Worm (Caenorhabditis elegans) whole organism, midembryonic: ENCODE data around the gene gop-3.
A peak's percentile ranks its signal among the peaks of the same experiment; 100 is the strongest.

Experiments
- T22C8.4 ChIP-seq: fragments of 200-800 bp; sonication (Bioruptor generic); IDR thresholded peaks from 2 replicates; pipeline ENCODE4 v1.3.6; 2022; ENCODE audit warnings: missing genetic modification characterization, missing compliant biosample characterization
- cog-1 ChIP-seq: sonication (generic microtip); optimal IDR thresholded peaks from 2 replicates; lab custom pipeline; 2016; ENCODE audit warnings: missing genetic modification characterization, missing compliant biosample characterization
- flt-1 ChIP-seq: fragments of 200-800 bp; sonication (Bioruptor generic); IDR thresholded peaks from 2 replicates; pipeline ENCODE4 v1.3.6; 2022; ENCODE audit warnings: missing genetic modification characterization, missing compliant biosample characterization
- klf-2 ChIP-seq: fragments of 200-800 bp; sonication (Bioruptor generic); conservative IDR thresholded peaks from 2 replicates; pipeline ENCODE4 v1.3.6; 2022; ENCODE audit warnings: missing genetic modification reagents, missing genetic modification characterization, missing compliant biosample characterization
- med-1 ChIP-seq: sonication (generic microtip); optimal IDR thresholded peaks from 2 replicates; lab custom pipeline; 2017; ENCODE audit warnings: missing genetic modification characterization, mild to moderate bottlenecking, missing compliant biosample characterization, antibody characterized with exemption, missing genetic modification reagents; ENCODE audit not compliant: insufficient read depth
- ref-1 ChIP-seq: fragments of 200-800 bp; sonication (Bioruptor generic); conservative IDR thresholded peaks from 2 replicates; pipeline ENCODE4 v1.3.6; 2022; ENCODE audit warnings: missing genetic modification reagents, missing genetic modification characterization, missing compliant biosample characterization
- tab-1 ChIP-seq: fragments of 200-800 bp; sonication (Bioruptor generic); IDR thresholded peaks from 2 replicates; pipeline ENCODE4 v1.3.6; 2022; ENCODE audit warnings: missing genetic modification characterization, missing compliant biosample characterization
- ztf-23 ChIP-seq: fragments of 200-800 bp; sonication (Bioruptor generic); IDR thresholded peaks from 2 replicates; pipeline ENCODE4 v1.3.6; 2022; ENCODE audit warnings: missing genetic modification reagents, missing genetic modification characterization, missing compliant biosample characterization
- ztf-29 ChIP-seq: fragments of 200-800 bp; sonication (Bioruptor generic); IDR thresholded peaks from 2 replicates; pipeline ENCODE4 v1.3.6; 2022; ENCODE audit warnings: missing genetic modification reagents, missing genetic modification characterization, missing compliant biosample characterization

gop-3 gene

DNA sequence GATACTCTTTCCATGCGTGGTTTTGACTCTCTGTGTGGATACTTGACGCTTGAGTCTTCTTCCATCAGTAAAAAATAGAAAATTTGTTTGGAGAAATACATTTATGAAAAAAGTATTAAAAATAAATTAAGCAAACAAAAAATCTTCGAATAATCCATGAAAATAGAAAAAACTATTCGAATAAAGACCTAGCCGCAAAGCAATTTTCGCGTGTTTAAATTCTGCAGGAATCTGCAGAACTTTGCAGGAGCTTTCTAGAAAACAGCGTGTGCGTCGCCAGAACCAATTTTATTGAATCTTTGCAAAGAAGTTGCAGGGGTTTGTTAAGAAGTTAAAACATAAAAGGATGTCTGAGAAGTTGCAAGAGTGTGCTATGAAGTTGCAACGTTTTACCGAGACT, 25.7 kb downstream of the gop-3 start, which contains the start of gene ZC395.11:
TSS of gene ZC395.11 (minus strand) at position 101 of the 400 bp plus-strand sequence.
- no peak for TF ChIP-seq cog-1 (tag; lab: Kevin White, UChicago)

DNA sequence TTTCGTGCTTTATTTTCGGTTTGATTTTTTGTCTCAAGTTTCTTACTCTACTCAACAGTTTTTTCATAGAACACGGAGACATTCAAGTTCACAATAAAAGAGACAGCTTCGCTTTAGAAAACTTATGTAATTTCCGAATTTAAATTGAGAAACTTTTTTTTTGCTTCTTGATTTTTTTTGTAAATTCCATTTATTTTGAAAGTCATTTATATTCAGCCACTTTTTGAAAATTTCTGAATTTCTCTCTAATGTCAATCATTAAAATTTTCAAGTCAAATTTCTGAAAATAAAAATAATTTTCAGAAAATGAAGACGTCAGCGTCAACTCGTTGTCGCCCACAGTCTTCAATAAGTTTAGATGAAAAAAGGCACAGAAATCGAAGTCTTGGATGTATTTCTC, 27.4 kb downstream of the gop-3 start, which contains the start of gene T15B12.1:
TSS of gene T15B12.1 (plus strand) at position 301 of the 400 bp plus-strand sequence.
- no peak for TF ChIP-seq klf-2 (GFP tag; lab: Robert Waterston, UW)
- no peak for TF ChIP-seq ztf-23 (GFP tag; lab: Robert Waterston, UW)
- no peak for TF ChIP-seq T22C8.4
- TF ChIP-seq cog-1 (tag; lab: Kevin White, UChicago) = no peak
- no peak for TF ChIP-seq tab-1 (GFP tag; lab: Robert Waterston, UW)

DNA sequence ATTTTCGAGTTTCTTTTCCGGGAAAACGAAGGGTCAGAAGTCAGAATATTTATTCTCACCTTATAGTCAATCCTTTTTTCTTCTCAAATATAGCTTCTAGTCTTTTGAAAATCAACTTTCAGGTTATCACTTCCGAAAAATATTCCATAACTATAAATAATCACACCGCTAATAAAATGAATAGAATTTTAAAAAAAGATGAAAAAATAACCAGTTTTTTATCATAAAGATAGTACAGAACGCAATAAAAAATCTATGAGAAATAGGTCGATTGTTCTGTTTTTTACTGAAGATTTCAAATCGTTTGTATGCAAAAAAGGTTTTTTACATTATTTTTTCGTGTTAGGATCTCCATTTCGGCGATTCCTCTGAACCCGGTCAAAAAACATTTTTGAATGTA, 29.7 kb downstream of the gop-3 start:
- TF ChIP-seq ztf-23 (GFP tag; lab: Robert Waterston, UW) (no peak), ztf-29 (GFP tag; lab: Robert Waterston, UW) (no peak), tab-1 (GFP tag; lab: Robert Waterston, UW) (no peak)

- TF ChIP-seq cog-1 (tag; lab: Kevin White, UChicago) (no peak), med-1 (GFP tag; lab: Kevin White, UChicago) (no peak), flt-1 (GFP tag; lab: Robert Waterston, UW) (no peak), ref-1 (GFP tag; lab: Robert Waterston, UW) (no peak), klf-2 (GFP tag; lab: Robert Waterston, UW) (no peak), ztf-29 (GFP tag; lab: Robert Waterston, UW) (no peak), T22C8.4 (no peak), ztf-23 (GFP tag; lab: Robert Waterston, UW) (no peak), tab-1 (GFP tag; lab: Robert Waterston, UW) (no peak)
Measured at ce11 chrIII:5291281-5291680, 30.8 kb downstream of the gop-3 start.

DNA sequence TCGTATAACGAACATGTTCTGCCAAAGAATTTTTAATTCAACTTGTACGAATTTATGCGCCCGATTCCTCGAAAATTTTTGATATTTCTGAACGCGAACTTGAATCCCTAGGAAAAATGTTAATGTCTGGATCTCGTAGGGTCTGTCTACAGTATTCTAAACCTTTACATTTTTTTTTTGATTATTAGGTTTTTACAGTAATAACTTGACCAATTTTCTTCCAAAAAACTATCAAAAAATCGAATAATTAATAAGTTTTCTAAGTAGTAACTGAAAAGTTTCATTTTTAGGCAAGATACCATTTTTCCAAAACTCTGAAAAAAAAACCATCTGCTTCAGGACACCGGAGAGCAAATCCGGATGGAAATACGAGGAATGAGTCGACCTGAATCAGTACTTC, 33.8 kb downstream of the gop-3 start:
- TF ChIP-seq cog-1 (tag; lab: Kevin White, UChicago) = no peak
- TF ChIP-seq ztf-23 (GFP tag; lab: Robert Waterston, UW) = no peak
- no peak for TF ChIP-seq klf-2 (GFP tag; lab: Robert Waterston, UW)
- no peak for TF ChIP-seq ztf-29 (GFP tag; lab: Robert Waterston, UW)
- no peak for TF ChIP-seq T22C8.4
- no peak for TF ChIP-seq med-1 (GFP tag; lab: Kevin White, UChicago)
- no peak for TF ChIP-seq flt-1 (GFP tag; lab: Robert Waterston, UW)
- no peak for TF ChIP-seq ref-1 (GFP tag; lab: Robert Waterston, UW)
- no peak for TF ChIP-seq tab-1 (GFP tag; lab: Robert Waterston, UW)

DNA sequence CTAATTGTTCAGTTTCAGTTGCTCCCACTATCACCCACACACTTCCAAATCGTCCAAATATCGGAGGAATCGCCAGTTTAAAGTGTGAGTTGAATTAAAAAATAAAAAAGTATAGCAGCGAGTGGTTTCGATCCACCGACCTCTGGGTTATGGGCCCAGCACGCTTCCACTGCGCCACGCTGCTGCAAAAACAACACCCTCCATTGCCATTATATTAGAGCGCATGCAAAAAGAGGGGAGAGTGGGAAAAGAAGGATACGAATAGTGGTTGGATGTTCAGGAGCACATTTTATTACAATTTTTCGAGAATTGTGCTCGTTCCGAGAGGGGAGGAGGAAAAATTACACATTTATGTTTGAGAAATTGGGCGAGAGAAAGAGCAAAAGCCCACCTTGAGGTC, 34.4 kb downstream of the gop-3 start:
- peak; percentile 95 for TF ChIP-seq tab-1 (GFP tag; lab: Robert Waterston, UW)
- peak; percentile 96 for TF ChIP-seq flt-1 (GFP tag; lab: Robert Waterston, UW)
- peak; percentile 78 for TF ChIP-seq cog-1 (tag; lab: Kevin White, UChicago)
- peak; percentile 95 for TF ChIP-seq ztf-29 (GFP tag; lab: Robert Waterston, UW)
- TF ChIP-seq med-1 (GFP tag; lab: Kevin White, UChicago) = peak; percentile 71
- TF ChIP-seq ztf-23 (GFP tag; lab: Robert Waterston, UW) = peak; percentile 95
- peak; percentile 94 for TF ChIP-seq T22C8.4
- TF ChIP-seq klf-2 (GFP tag; lab: Robert Waterston, UW) = peak; percentile 92
- TF ChIP-seq ref-1 (GFP tag; lab: Robert Waterston, UW) = peak; percentile 88

DNA sequence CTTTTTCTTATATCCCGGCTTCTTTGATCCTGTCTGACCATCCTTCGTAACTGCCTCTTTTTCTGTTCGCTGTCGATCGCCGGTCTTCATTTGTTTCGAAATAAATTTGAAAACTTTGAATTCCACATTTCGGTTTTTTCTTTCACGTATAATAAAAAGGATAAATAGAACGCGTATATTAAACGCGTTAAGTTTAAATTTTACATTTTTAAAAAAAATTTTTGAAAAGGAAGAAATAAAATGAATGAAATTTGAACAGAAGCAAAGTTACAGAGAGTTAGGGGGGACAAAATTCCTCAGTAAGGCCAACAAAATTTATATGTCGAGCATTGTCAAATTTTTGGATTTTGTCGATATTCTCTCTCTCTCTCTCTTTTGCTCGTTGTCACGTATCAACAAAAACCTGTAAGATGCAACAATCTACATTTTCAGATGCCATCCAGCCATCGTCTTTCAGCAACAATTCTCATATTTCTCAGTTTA, 41.3 kb downstream of the gop-3 start, which contains the start of the genes T15B12.2 and F52C9.5:
TSS of gene T15B12.2 (minus strand) at position 101 of the 483 bp plus-strand sequence.
TSS of gene F52C9.5 (plus strand) at position 433 of the 483 bp plus-strand sequence.
- no peak for TF ChIP-seq tab-1 (GFP tag; lab: Robert Waterston, UW)

DNA sequence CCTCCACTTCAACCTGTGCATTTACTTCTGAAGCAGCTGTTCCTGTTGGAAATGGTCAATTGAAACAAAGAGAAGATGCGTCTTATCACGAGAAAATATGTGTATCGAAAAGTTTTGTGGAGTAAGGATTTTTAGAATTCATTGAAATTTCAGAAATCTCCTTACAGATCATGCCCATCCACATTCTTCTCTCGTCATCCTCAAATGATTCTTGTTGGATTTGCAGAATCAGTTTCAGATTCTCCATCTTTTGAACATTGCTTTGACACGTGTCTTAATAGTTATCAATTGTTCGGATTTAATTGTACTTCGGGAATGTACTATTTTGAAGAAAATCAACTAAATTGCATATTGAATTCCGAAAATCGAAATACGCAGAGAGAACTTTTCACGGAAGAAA, 43.5 kb downstream of the gop-3 start:
- TF ChIP-seq ztf-29 (GFP tag; lab: Robert Waterston, UW) = no peak
- TF ChIP-seq tab-1 (GFP tag; lab: Robert Waterston, UW) = no peak
- no peak for TF ChIP-seq cog-1 (tag; lab: Kevin White, UChicago)
- no peak for TF ChIP-seq med-1 (GFP tag; lab: Kevin White, UChicago)
- no peak for TF ChIP-seq klf-2 (GFP tag; lab: Robert Waterston, UW)
- no peak for TF ChIP-seq T22C8.4
- no peak for TF ChIP-seq ztf-23 (GFP tag; lab: Robert Waterston, UW)
- TF ChIP-seq ref-1 (GFP tag; lab: Robert Waterston, UW) = no peak
- no peak for TF ChIP-seq flt-1 (GFP tag; lab: Robert Waterston, UW)

ce11 chrIII:5305725-5306124, 45.2 kb downstream of the gop-3 start:
- TF ChIP-seq T22C8.4 (peak; percentile 77; the same call in 1 of the 2 replicates), ztf-23 (GFP tag; lab: Robert Waterston, UW) (peak; percentile 92), tab-1 (GFP tag; lab: Robert Waterston, UW) (peak; percentile 85), ref-1 (GFP tag; lab: Robert Waterston, UW) (peak; percentile 67), med-1 (GFP tag; lab: Kevin White, UChicago) (no peak), ztf-29 (GFP tag; lab: Robert Waterston, UW) (peak; percentile 77), flt-1 (GFP tag; lab: Robert Waterston, UW) (peak; percentile 74), klf-2 (GFP tag; lab: Robert Waterston, UW) (peak; percentile 92), cog-1 (tag; lab: Kevin White, UChicago) (peak; percentile 49)

- TF ChIP-seq flt-1 (GFP tag; lab: Robert Waterston, UW) (peak; percentile 15; the same call in 1 of the 2 replicates), ztf-29 (GFP tag; lab: Robert Waterston, UW) (no peak), klf-2 (GFP tag; lab: Robert Waterston, UW) (peak; percentile 61; the same call in 1 of the 2 replicates), ztf-23 (GFP tag; lab: Robert Waterston, UW) (peak; percentile 76), ref-1 (GFP tag; lab: Robert Waterston, UW) (no peak), cog-1 (tag; lab: Kevin White, UChicago) (no peak), T22C8.4 (peak; percentile 94), tab-1 (GFP tag; lab: Robert Waterston, UW) (no peak), med-1 (GFP tag; lab: Kevin White, UChicago) (no peak)
Measured at ce11 chrIII:5308278-5308677, 47.8 kb downstream of the gop-3 start, which contains the start of gene mog-3. mog-3 (plus strand) TSS chrIII:5308596.
